Worm (Caenorhabditis elegans) whole organism, L2 larva: ENCODE measurements around the gene spin-4.

ENCODE experiments used
- F13H6.1 ChIP-seq: sonication (generic microtip); optimal IDR thresholded peaks from 2 replicates; lab custom pipeline; 2016; ENCODE audit warnings: missing genetic modification characterization, missing compliant biosample characterization
- Y55F3AM.14 ChIP-seq: fragments of 200-800 bp; sonication (Bioruptor generic); optimal IDR thresholded peaks from 2 replicates; lab custom pipeline; 2018; ENCODE audit warnings: mild to moderate bottlenecking, missing genetic modification characterization, missing compliant biosample characterization
- ZK546.5 ChIP-seq: sonication (generic microtip); optimal IDR thresholded peaks from 2 replicates; lab custom pipeline; 2017; ENCODE audit warnings: missing biosample characterization, missing genetic modification characterization
- alr-1 ChIP-seq: fragments of 150-350 bp; optimal IDR thresholded peaks from 2 replicates; lab custom pipeline; 2014; ENCODE audit warnings: missing biosample characterization, missing genetic modification characterization
- aly-2 ChIP-seq: fragments of 150-350 bp; optimal IDR thresholded peaks from 2 replicates; lab custom pipeline; 2014; ENCODE audit warnings: missing biosample characterization, missing genetic modification characterization
- ama-1 ChIP-seq: fragments of 150-350 bp; optimal IDR thresholded peaks from 2 replicates; lab custom pipeline; 2018; ENCODE audit warnings: inconsistent platforms
- blmp-1 ChIP-seq: sonication (generic microtip); optimal IDR thresholded peaks from 2 replicates; lab custom pipeline; 2017; ENCODE audit warnings: missing genetic modification characterization, mild to moderate bottlenecking, missing compliant biosample characterization, antibody characterized with exemption, moderate library complexity; ENCODE audit not compliant: insufficient read depth
- ceh-16 ChIP-seq: fragments of 150-350 bp; optimal IDR thresholded peaks from 2 replicates; lab custom pipeline; 2014; ENCODE audit warnings: missing biosample characterization, missing genetic modification characterization
- ceh-82 ChIP-seq: fragments of 150-350 bp; optimal IDR thresholded peaks from 2 replicates; lab custom pipeline; 2014; ENCODE audit warnings: missing biosample characterization, missing genetic modification characterization
- crh-2 ChIP-seq: sonication (generic microtip); optimal IDR thresholded peaks from 2 replicates; lab custom pipeline; 2017; ENCODE audit warnings: missing biosample characterization, missing genetic modification characterization
- dmd-4 ChIP-seq: sonication (generic microtip); optimal IDR thresholded peaks from 2 replicates; lab custom pipeline; 2017; ENCODE audit warnings: missing biosample characterization, missing genetic modification characterization
- egl-27 ChIP-seq: sonication (generic microtip); optimal IDR thresholded peaks from 3 replicates; lab custom pipeline; 2017; ENCODE audit warnings: missing biosample characterization, missing genetic modification reagents, missing genetic modification characterization
- elt-1 ChIP-seq: fragments of 150-350 bp; optimal IDR thresholded peaks from 2 replicates; lab custom pipeline; 2014; ENCODE audit warnings: missing biosample characterization, missing genetic modification characterization
- elt-3 ChIP-seq: sonication (generic microtip); optimal IDR thresholded peaks from 2 replicates; lab custom pipeline; 2017; ENCODE audit warnings: missing biosample characterization, missing genetic modification characterization
- fos-1 ChIP-seq: fragments of 150-350 bp; optimal IDR thresholded peaks from 2 replicates; lab custom pipeline; 2014; ENCODE audit warnings: missing biosample characterization, missing genetic modification characterization
- lin-11 ChIP-seq: fragments of 150-350 bp; sonication (generic microtip); optimal IDR thresholded peaks from 2 replicates; lab custom pipeline; 2014; ENCODE audit warnings: missing biosample characterization, missing genetic modification characterization, inconsistent platforms, mixed read lengths
- lin-13 ChIP-seq: fragments of 150-350 bp; optimal IDR thresholded peaks from 2 replicates; lab custom pipeline; 2014; ENCODE audit warnings: missing biosample characterization, missing genetic modification reagents, missing genetic modification characterization
- lin-39 ChIP-seq: fragments of 150-350 bp; optimal IDR thresholded peaks from 2 replicates; lab custom pipeline; 2014; ENCODE audit warnings: missing biosample characterization, missing genetic modification reagents, missing genetic modification characterization
- lsy-2 ChIP-seq, 2 experiments: fragments of 150-350 bp in 1 of 2; sonication (generic microtip) in 1 of 2; optimal IDR thresholded peaks; 2 replicates each; lab custom pipeline; 2014 to 2017; ENCODE audit warnings: missing biosample characterization in 2 of 2, missing genetic modification characterization in 2 of 2
- mab-5 ChIP-seq: fragments of 150-350 bp; optimal IDR thresholded peaks from 2 replicates; lab custom pipeline; 2014; ENCODE audit warnings: missing biosample characterization, missing genetic modification characterization
- mbf-1 ChIP-seq: sonication (generic microtip); optimal IDR thresholded peaks from 2 replicates; lab custom pipeline; 2017; ENCODE audit warnings: missing biosample characterization, missing genetic modification characterization
- mdl-1 ChIP-seq, 2 experiments: fragments of 150-350 bp in 1 of 2; sonication (generic microtip) in 1 of 2; optimal IDR thresholded peaks; 2 replicates each; lab custom pipeline; 2017; ENCODE audit warnings: missing biosample characterization in 2 of 2, missing genetic modification characterization in 2 of 2
- nhr-10 ChIP-seq: sonication (generic microtip); optimal IDR thresholded peaks from 2 replicates; lab custom pipeline; 2017; ENCODE audit warnings: missing biosample characterization, missing genetic modification characterization
- nhr-12 ChIP-seq: fragments of 150-350 bp; optimal IDR thresholded peaks from 2 replicates; lab custom pipeline; 2014; ENCODE audit warnings: missing biosample characterization, missing genetic modification characterization
- nhr-129 ChIP-seq: fragments of 150-350 bp; optimal IDR thresholded peaks from 2 replicates; lab custom pipeline; 2014; ENCODE audit warnings: missing biosample characterization, missing genetic modification characterization
- nhr-21 ChIP-seq: fragments of 150-350 bp; optimal IDR thresholded peaks from 2 replicates; lab custom pipeline; 2014; ENCODE audit warnings: missing biosample characterization, missing genetic modification characterization
- nhr-237 ChIP-seq: fragments of 150-350 bp; optimal IDR thresholded peaks from 2 replicates; lab custom pipeline; 2014; ENCODE audit warnings: missing biosample characterization, missing genetic modification characterization
- nhr-77 ChIP-seq: fragments of 150-350 bp; optimal IDR thresholded peaks from 2 replicates; lab custom pipeline; 2014; ENCODE audit warnings: missing biosample characterization, missing genetic modification characterization
- sem-4 ChIP-seq: fragments of 150-350 bp; optimal IDR thresholded peaks from 2 replicates; lab custom pipeline; 2014; ENCODE audit warnings: missing biosample characterization, missing genetic modification reagents, missing genetic modification characterization
- skn-1 ChIP-seq: sonication (generic microtip); optimal IDR thresholded peaks from 2 replicates; lab custom pipeline; 2017; ENCODE audit warnings: missing biosample characterization, missing genetic modification characterization
- sma-3 ChIP-seq: sonication (generic microtip); optimal IDR thresholded peaks from 2 replicates; lab custom pipeline; 2016; ENCODE audit warnings: missing genetic modification reagents, missing genetic modification characterization, missing compliant biosample characterization
- sma-9 ChIP-seq, 2 experiments: fragments of 150-350 bp in 1 of 2; sonication (generic microtip) in 1 of 2; optimal IDR thresholded peaks; 2 replicates each; lab custom pipeline; 2014 to 2016; ENCODE audit warnings: missing genetic modification characterization in 2 of 2, mild to moderate bottlenecking in 1 of 2, missing biosample characterization in 1 of 2, missing compliant biosample characterization in 1 of 2, missing genetic modification reagents in 1 of 2, moderate library complexity in 1 of 2
- snpc-4 ChIP-seq: fragments of 150-350 bp; optimal IDR thresholded peaks from 2 replicates; lab custom pipeline; 2014; ENCODE audit warnings: missing biosample characterization, missing genetic modification characterization
- unc-62 ChIP-seq: fragments of 150-350 bp; optimal IDR thresholded peaks from 2 replicates; lab custom pipeline; 2014; ENCODE audit warnings: missing biosample characterization, missing genetic modification reagents, missing genetic modification characterization
- zag-1 ChIP-seq: fragments of 150-350 bp; optimal IDR thresholded peaks from 2 replicates; lab custom pipeline; 2014; ENCODE audit warnings: missing biosample characterization, missing genetic modification characterization
- ztf-1 ChIP-seq: fragments of 200-800 bp; sonication (Bioruptor generic); conservative IDR thresholded peaks from 2 replicates; pipeline ENCODE4 v1.3.6; 2022; ENCODE audit warnings: missing genetic modification characterization, missing compliant biosample characterization
- ztf-11 ChIP-seq: sonication (generic microtip); optimal IDR thresholded peaks from 2 replicates; lab custom pipeline; 2017; ENCODE audit warnings: missing biosample characterization, missing genetic modification characterization
- ztf-4 ChIP-seq: fragments of 150-350 bp; optimal IDR thresholded peaks from 2 replicates; lab custom pipeline; 2014; ENCODE audit warnings: missing biosample characterization, missing genetic modification characterization

Gene spin-4

DNA sequence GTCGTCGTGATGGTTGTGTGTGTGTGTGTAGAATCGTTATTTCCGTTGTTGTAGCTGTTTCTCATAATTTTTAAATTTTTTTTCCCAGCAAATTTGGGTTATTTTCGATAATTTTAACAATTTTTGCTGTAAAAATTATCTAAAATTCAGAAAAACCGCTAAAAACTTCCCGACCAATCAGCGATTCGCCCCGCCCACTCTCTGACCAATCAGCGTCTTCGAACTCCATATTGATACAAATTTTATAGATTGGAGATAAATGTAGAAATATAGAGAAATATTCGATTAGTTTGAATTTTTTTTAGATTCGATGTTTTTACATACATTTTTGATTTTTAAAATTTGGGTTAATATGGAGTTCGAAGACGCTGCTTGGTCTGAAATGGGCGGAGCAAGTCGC, 9.5 kb downstream of the spin-4 start:
- TF ChIP-seq egl-27 (tag; lab: Kevin White, UChicago) (no peak), sma-3 (GFP tag; lab: Kevin White, UChicago) (no peak), ztf-4 (tag; lab: Kevin White, UChicago) (no peak), fos-1 (tag; lab: Kevin White, UChicago) (no peak), sem-4 (tag; lab: Kevin White, UChicago) (no peak), elt-3 (tag; lab: Kevin White, UChicago) (no peak), ceh-82 (tag; lab: Kevin White, UChicago) (no peak), F13H6.1 (tag; lab: Kevin White, UChicago) (no peak), nhr-77 (tag; lab: Kevin White, UChicago) (no peak), blmp-1 (no peak), alr-1 (tag; lab: Kevin White, UChicago) (no peak), zag-1 (tag; lab: Kevin White, UChicago) (no peak), aly-2 (no peak), lin-11 (tag; lab: Kevin White, UChicago) (no peak), lin-39 (tag; lab: Kevin White, UChicago) (no peak), nhr-12 (tag; lab: Kevin White, UChicago) (no peak), mdl-1 (tag; optimal IDR thresholded peaks at IDR 0.05; lab: Kevin White, UChicago) (no peak), elt-1 (no peak)

DNA sequence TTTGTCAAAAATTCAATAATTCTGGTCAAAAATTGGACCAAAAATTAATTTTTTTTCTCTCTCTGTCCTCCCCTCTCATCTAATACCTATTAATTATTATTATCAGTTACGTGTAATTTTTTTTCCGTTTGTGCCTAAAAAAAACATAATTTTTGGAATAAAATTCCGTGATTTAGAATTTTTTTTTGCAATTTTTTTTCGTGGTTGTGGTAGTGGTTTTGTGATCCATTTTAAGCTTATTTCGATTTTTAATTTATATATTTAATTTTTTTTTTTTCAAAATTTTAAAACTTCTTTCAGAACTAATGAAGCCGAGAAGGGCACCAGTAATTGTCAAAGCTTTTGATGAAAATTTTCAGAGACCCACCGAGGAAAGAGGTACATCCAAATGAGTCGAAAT, 11.1 kb downstream of the spin-4 start, which contains the start of gene sas-1:
Gene sas-1 (plus strand): TSS at position 301 of the 400 bp plus-strand sequence.
- TF ChIP-seq fos-1 (tag; lab: Kevin White, UChicago) (no peak), ztf-4 (tag; lab: Kevin White, UChicago) (no peak), ceh-82 (tag; lab: Kevin White, UChicago) (no peak), lsy-2 (tag; optimal IDR thresholded peaks at IDR 0.05; lab: Kevin White, UChicago) (no peak), nhr-12 (tag; lab: Kevin White, UChicago) (no peak), mab-5 (tag; lab: Kevin White, UChicago) (no peak), nhr-237 (tag; lab: Kevin White, UChicago) (no peak), snpc-4 (tag; lab: Kevin White, UChicago) (no peak), ama-1 (no peak), crh-2 (tag; lab: Kevin White, UChicago) (no peak), lin-11 (tag; lab: Kevin White, UChicago) (no peak), dmd-4 (tag; lab: Kevin White, UChicago) (no peak)
- TF ChIP-seq, all 48 proteins: peak for 0

ce11 chrIII:12702375-12702774, 14.3 kb downstream of the spin-4 start:
- TF ChIP-seq mbf-1 (no peak), nhr-237 (tag; lab: Kevin White, UChicago) (no peak), egl-27 (tag; lab: Kevin White, UChicago) (no peak), ztf-1 (GFP tag; lab: Robert Waterston, UW) (no peak), lin-11 (tag; lab: Kevin White, UChicago) (no peak), ama-1 (no peak), nhr-21 (no peak), skn-1 (tag; lab: Kevin White, UChicago) (no peak), ceh-16 (tag; lab: Kevin White, UChicago) (no peak), ceh-82 (tag; lab: Kevin White, UChicago) (no peak), ztf-11 (tag; lab: Kevin White, UChicago) (no peak), blmp-1 (no peak), snpc-4 (tag; lab: Kevin White, UChicago) (no peak), mab-5 (tag; lab: Kevin White, UChicago) (no peak), sma-9 (GFP tag; optimal IDR thresholded peaks at IDR 0.05; lab: Kevin White, UChicago) (no peak), sma-9 (tag; optimal IDR thresholded peaks at IDR 0.05; lab: Kevin White, UChicago) (no peak), nhr-12 (tag; lab: Kevin White, UChicago) (no peak), lin-13 (GFP tag; lab: Kevin White, UChicago) (no peak), nhr-10 (tag; lab: Kevin White, UChicago) (no peak), nhr-129 (tag; lab: Kevin White, UChicago) (no peak)
- TF ChIP-seq, all 48 proteins: peak for 0

ce11 chrIII:12703237-12703636, 15.1 kb downstream of the spin-4 start:
- no peak for TF ChIP-seq nhr-129 (tag; lab: Kevin White, UChicago)
- no peak for TF ChIP-seq skn-1 (tag; lab: Kevin White, UChicago)
- no peak for TF ChIP-seq elt-3 (tag; lab: Kevin White, UChicago)
- no peak for TF ChIP-seq ztf-11 (tag; lab: Kevin White, UChicago)
- no peak for TF ChIP-seq zag-1 (tag; lab: Kevin White, UChicago)
- TF ChIP-seq lin-39 (tag; lab: Kevin White, UChicago): no peak
- no peak for TF ChIP-seq snpc-4 (tag; lab: Kevin White, UChicago)
- no peak for TF ChIP-seq blmp-1
- TF ChIP-seq crh-2 (tag; lab: Kevin White, UChicago): no peak
- TF ChIP-seq unc-62 (GFP tag; lab: Kevin White, UChicago): no peak
- no peak for TF ChIP-seq elt-1
- TF ChIP-seq Y55F3AM.14 (GFP tag; lab: Kevin White, UChicago): no peak
- no peak for TF ChIP-seq nhr-10 (tag; lab: Kevin White, UChicago)
- no peak for TF ChIP-seq ZK546.5
